Worm (Caenorhabditis elegans) whole organism, mixed stage, embryonic: ENCODE results near the gene Y68A4A.10.

Experiments
- M03D4.4 ChIP-seq: sonication (generic microtip); optimal IDR thresholded peaks from 2 replicates; lab custom pipeline; 2017; ENCODE audit warnings: mild to moderate bottlenecking, missing genetic modification characterization, missing compliant biosample characterization
- bed-3 ChIP-seq: fragments of 200-800 bp; sonication (Bioruptor generic); optimal IDR thresholded peaks from 3 replicates; lab custom pipeline; 2018; ENCODE audit warnings: mild to moderate bottlenecking, missing genetic modification characterization, moderate library complexity, missing compliant biosample characterization
- blmp-1 ChIP-seq: fragments of 150-350 bp; optimal IDR thresholded peaks from 2 replicates; lab custom pipeline; 2014; ENCODE audit warnings: missing biosample characterization, missing genetic modification characterization
- ceh-39 ChIP-seq: fragments of 150-350 bp; optimal IDR thresholded peaks from 2 replicates; lab custom pipeline; 2014; ENCODE audit warnings: missing biosample characterization, missing genetic modification characterization
- ceh-43 ChIP-seq: fragments of 200-800 bp; sonication (Bioruptor generic); optimal IDR thresholded peaks from 2 replicates; lab custom pipeline; 2018; ENCODE audit warnings: mild to moderate bottlenecking, missing genetic modification characterization, moderate library complexity, missing compliant biosample characterization
- ceh-83 ChIP-seq: fragments of 200-800 bp; sonication (Bioruptor generic); optimal IDR thresholded peaks from 2 replicates; lab custom pipeline; 2018; ENCODE audit warnings: mild to moderate bottlenecking, missing genetic modification characterization, missing compliant biosample characterization
- ces-1 ChIP-seq: fragments of 150-350 bp; optimal IDR thresholded peaks from 2 replicates; lab custom pipeline; 2014; ENCODE audit warnings: missing biosample characterization, missing genetic modification reagents, missing genetic modification characterization
- cnd-1 ChIP-seq: fragments of 200-800 bp; sonication (Bioruptor generic); optimal IDR thresholded peaks from 2 replicates; lab custom pipeline; 2018; ENCODE audit warnings: mild to moderate bottlenecking, missing genetic modification characterization, missing compliant biosample characterization
- drap-1 ChIP-seq: fragments of 200-800 bp; sonication (Bioruptor generic); optimal IDR thresholded peaks from 3 replicates; lab custom pipeline; 2018; ENCODE audit warnings: mild to moderate bottlenecking, missing genetic modification characterization, missing compliant biosample characterization
- flh-1 ChIP-seq: fragments of 200-800 bp; sonication (Bioruptor generic); optimal IDR thresholded peaks from 2 replicates; lab custom pipeline; 2018; ENCODE audit warnings: mild to moderate bottlenecking, missing genetic modification characterization, moderate library complexity, missing compliant biosample characterization
- ham-2 ChIP-seq: fragments of 200-800 bp; sonication (Bioruptor generic); optimal IDR thresholded peaks from 2 replicates; lab custom pipeline; 2018; ENCODE audit warnings: mild to moderate bottlenecking, missing genetic modification characterization, missing compliant biosample characterization
- lin-13 ChIP-seq: fragments of 150-350 bp; optimal IDR thresholded peaks from 2 replicates; lab custom pipeline; 2014; ENCODE audit warnings: missing biosample characterization, missing genetic modification characterization
- lin-32 ChIP-seq: fragments of 200-800 bp; sonication (Bioruptor generic); optimal IDR thresholded peaks from 2 replicates; lab custom pipeline; 2018; ENCODE audit warnings: mild to moderate bottlenecking, missing genetic modification characterization, missing compliant biosample characterization
- lsy-2 ChIP-seq: fragments of 150-350 bp; optimal IDR thresholded peaks from 2 replicates; lab custom pipeline; 2014; ENCODE audit warnings: missing biosample characterization, missing genetic modification characterization
- mab-5 ChIP-seq: fragments of 150-350 bp; optimal IDR thresholded peaks from 2 replicates; lab custom pipeline; 2014; ENCODE audit warnings: missing biosample characterization, missing genetic modification characterization
- mep-1 ChIP-seq: fragments of 150-350 bp; optimal IDR thresholded peaks from 2 replicates; lab custom pipeline; 2017; ENCODE audit warnings: missing biosample characterization, missing genetic modification reagents, missing genetic modification characterization, inconsistent platforms
- mls-2 ChIP-seq: sonication (generic microtip); optimal IDR thresholded peaks from 2 replicates; lab custom pipeline; 2016; ENCODE audit warnings: mild to moderate bottlenecking, missing genetic modification characterization, moderate library complexity, missing compliant biosample characterization
- nhr-12 ChIP-seq: fragments of 150-350 bp; optimal IDR thresholded peaks from 2 replicates; lab custom pipeline; 2014; ENCODE audit warnings: missing biosample characterization, missing genetic modification characterization
- nhr-2 ChIP-seq: fragments of 150-350 bp; optimal IDR thresholded peaks from 2 replicates; lab custom pipeline; 2014; ENCODE audit warnings: missing biosample characterization, missing genetic modification characterization
- nhr-237 ChIP-seq: fragments of 150-350 bp; optimal IDR thresholded peaks from 2 replicates; lab custom pipeline; 2014; ENCODE audit warnings: missing biosample characterization, missing genetic modification characterization
- nhr-76 ChIP-seq: sonication (generic microtip); optimal IDR thresholded peaks from 2 replicates; lab custom pipeline; 2017; ENCODE audit warnings: missing biosample characterization, missing genetic modification characterization
- sem-2 ChIP-seq: fragments of 200-800 bp; sonication (Bioruptor generic); optimal IDR thresholded peaks from 2 replicates; lab custom pipeline; 2018; ENCODE audit warnings: mild to moderate bottlenecking, missing genetic modification characterization, missing compliant biosample characterization
- sptf-1 ChIP-seq: sonication (generic microtip); optimal IDR thresholded peaks from 2 replicates; lab custom pipeline; 2017; ENCODE audit warnings: mild to moderate bottlenecking, missing genetic modification characterization, moderate library complexity, missing compliant biosample characterization
- tbx-8 ChIP-seq: fragments of 200-800 bp; sonication (Bioruptor generic); optimal IDR thresholded peaks from 2 replicates; lab custom pipeline; 2018; ENCODE audit warnings: mild to moderate bottlenecking, missing genetic modification characterization, moderate library complexity, missing compliant biosample characterization
- unc-120 ChIP-seq: sonication (generic microtip); optimal IDR thresholded peaks from 2 replicates; lab custom pipeline; 2017; ENCODE audit warnings: missing genetic modification characterization, missing compliant biosample characterization; ENCODE audit not compliant: poor library complexity, severe bottlenecking
- unc-39 ChIP-seq: fragments of 150-350 bp; optimal IDR thresholded peaks from 2 replicates; lab custom pipeline; 2014; ENCODE audit warnings: missing biosample characterization, missing genetic modification characterization
- unc-62 ChIP-seq: fragments of 150-350 bp; optimal IDR thresholded peaks from 2 replicates; lab custom pipeline; 2014; ENCODE audit warnings: missing biosample characterization, missing genetic modification reagents, missing genetic modification characterization
- zip-8 ChIP-seq: fragments of 150-350 bp; optimal IDR thresholded peaks from 2 replicates; lab custom pipeline; 2014; ENCODE audit warnings: missing biosample characterization, missing genetic modification characterization
- ztf-11 ChIP-seq: fragments of 150-350 bp; optimal IDR thresholded peaks from 2 replicates; lab custom pipeline; 2014; ENCODE audit warnings: missing biosample characterization, missing genetic modification characterization

Y68A4A.10 gene

DNA sequence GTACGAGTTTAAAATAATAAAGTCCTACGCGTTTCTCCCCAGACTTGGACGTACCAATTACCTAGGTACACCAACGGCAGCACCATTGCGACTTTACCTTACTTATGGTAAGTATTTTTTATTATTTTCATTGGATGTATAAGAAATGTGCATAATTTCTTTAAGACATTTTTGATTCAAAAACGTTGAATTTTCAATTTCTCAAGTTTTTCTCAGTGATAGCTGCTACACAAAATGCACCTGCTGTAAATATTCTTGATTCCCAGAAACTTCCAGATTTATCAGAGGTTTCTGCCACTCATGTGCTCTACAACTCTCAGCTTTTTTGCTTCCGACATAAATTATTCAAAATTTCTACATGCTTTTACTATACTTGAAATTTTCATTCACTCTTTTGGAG is 19.9 kb upstream of the Y68A4A.10 start, which contains the start of gene srh-159:
srh-159 (plus strand) TSS at position 301 of the 400 bp plus-strand sequence.
- TF ChIP-seq nhr-76 (tag; lab: Kevin White, UChicago) = no peak
- no peak for TF ChIP-seq zip-8 (tag; lab: Kevin White, UChicago)
- no peak for TF ChIP-seq unc-39 (tag; lab: Kevin White, UChicago)
- TF ChIP-seq M03D4.4 (tag; lab: Kevin White, UChicago) = no peak
- TF ChIP-seq nhr-2 (tag; lab: Kevin White, UChicago) = no peak
- TF ChIP-seq ces-1 = no peak
- no peak for TF ChIP-seq ceh-39 (tag; lab: Kevin White, UChicago)
- no peak for TF ChIP-seq ceh-43 (GFP tag; lab: Kevin White, UChicago)
- TF ChIP-seq mep-1 (tag; lab: Kevin White, UChicago) = no peak
- TF ChIP-seq tbx-8 = no peak
- no peak for TF ChIP-seq blmp-1 (tag; lab: Kevin White, UChicago)
- no peak for TF ChIP-seq nhr-237
- TF ChIP-seq unc-120 (tag; lab: Kevin White, UChicago) = no peak
- TF ChIP-seq ceh-83 (GFP tag; lab: Kevin White, UChicago) = no peak
- no peak for TF ChIP-seq lin-32
- no peak for TF ChIP-seq flh-1 (GFP tag; lab: Kevin White, UChicago)
- TF ChIP-seq ztf-11 = no peak
- TF ChIP-seq unc-62 (GFP tag; lab: Kevin White, UChicago) = no peak
- TF ChIP-seq ham-2 (GFP tag; lab: Kevin White, UChicago) = no peak
- TF ChIP-seq, all 35 proteins: peak for 0

DNA sequence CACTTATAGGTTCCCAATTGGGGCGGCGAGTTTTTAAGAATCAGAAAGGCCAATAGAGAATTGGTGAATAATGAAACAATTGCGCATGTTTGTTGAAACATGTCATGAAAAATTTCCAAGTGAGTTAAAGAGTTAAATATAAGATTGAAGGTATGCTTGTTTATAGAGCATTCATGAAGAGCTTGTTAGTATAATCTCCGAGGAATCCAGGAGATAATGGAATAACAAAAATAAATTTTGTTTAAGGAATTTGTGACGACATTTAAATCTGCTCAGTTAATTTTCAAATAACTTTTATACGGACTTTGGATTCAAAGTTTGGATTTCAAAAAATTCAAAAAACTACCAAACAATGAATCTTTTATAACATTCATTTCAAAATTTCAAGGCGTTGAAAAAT is 11.5 kb upstream of the Y68A4A.10 start, which contains the start of gene str-199:
str-199 (minus strand) TSS at position 101 of the 400 bp plus-strand sequence.
- TF ChIP-seq ceh-83 (GFP tag; lab: Kevin White, UChicago) = no peak
- TF ChIP-seq ham-2 (GFP tag; lab: Kevin White, UChicago) = no peak
- TF ChIP-seq nhr-2 (tag; lab: Kevin White, UChicago) = no peak
- TF ChIP-seq ces-1 = no peak
- TF ChIP-seq blmp-1 (tag; lab: Kevin White, UChicago) = no peak
- TF ChIP-seq M03D4.4 (tag; lab: Kevin White, UChicago) = no peak
- no peak for TF ChIP-seq unc-120 (tag; lab: Kevin White, UChicago)
- no peak for TF ChIP-seq cnd-1 (tag; lab: Kevin White, UChicago)
- TF ChIP-seq lin-32 = no peak
- no peak for TF ChIP-seq lsy-2 (tag; lab: Kevin White, UChicago)
- TF ChIP-seq ceh-39 (tag; lab: Kevin White, UChicago) = no peak
- TF ChIP-seq lin-13 (tag; lab: Kevin White, UChicago) = no peak
- TF ChIP-seq flh-1 (GFP tag; lab: Kevin White, UChicago) = no peak
- TF ChIP-seq ztf-11 = no peak

DNA sequence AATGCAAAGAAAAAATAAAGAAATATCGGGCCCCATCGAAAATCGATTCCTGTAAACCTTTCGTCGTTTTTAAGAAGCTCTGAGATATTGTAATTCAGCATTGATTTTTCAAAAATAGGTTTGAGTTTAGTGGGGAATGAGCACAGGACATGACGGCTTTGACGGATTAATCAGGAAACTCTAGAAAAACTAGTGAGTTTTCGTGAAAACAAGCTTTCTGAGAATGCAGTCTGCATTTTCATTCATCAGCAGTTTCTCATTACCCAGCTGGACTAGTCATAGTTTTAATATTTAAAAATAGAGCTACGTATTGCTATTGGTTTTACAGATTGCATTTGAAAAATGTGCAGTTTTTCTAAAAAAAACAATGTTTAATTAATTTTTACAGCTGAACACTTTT is 9.7 kb upstream of the Y68A4A.10 start, which contains the start of gene srz-47:
srz-47 (minus strand) TSS at position 101 of the 400 bp plus-strand sequence.
- TF ChIP-seq mls-2 (tag; lab: Kevin White, UChicago) (no peak), lin-32 (no peak)

DNA sequence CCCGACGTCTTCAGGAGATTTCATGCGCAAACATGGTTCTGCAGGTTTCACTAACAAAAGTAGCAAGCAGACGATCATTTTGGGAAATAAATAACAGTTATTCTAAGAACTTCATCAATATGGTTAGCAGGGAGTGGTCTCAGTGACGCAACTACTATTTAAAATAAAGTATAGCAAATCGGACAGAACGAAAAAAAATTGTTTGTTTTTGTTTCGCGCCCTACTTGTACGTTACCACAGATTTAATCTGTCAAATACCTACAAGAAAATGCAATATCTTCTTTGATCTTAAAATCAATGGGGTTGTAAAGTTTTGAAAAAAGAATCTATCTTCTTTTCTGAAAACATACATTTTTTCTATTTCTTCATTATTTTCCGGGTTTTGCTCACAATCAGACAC is 3.0 kb upstream of the Y68A4A.10 start, which contains the start of gene srz-96:
srz-96 (plus strand) TSS at position 301 of the 400 bp plus-strand sequence.
- TF ChIP-seq blmp-1 (tag; lab: Kevin White, UChicago) (no peak), unc-62 (GFP tag; lab: Kevin White, UChicago) (no peak), nhr-2 (tag; lab: Kevin White, UChicago) (no peak), unc-39 (tag; lab: Kevin White, UChicago) (no peak), ceh-43 (GFP tag; lab: Kevin White, UChicago) (no peak), mab-5 (no peak), ham-2 (GFP tag; lab: Kevin White, UChicago) (no peak), drap-1 (GFP tag; lab: Kevin White, UChicago) (no peak), mls-2 (tag; lab: Kevin White, UChicago) (no peak), mep-1 (tag; lab: Kevin White, UChicago) (no peak), unc-120 (tag; lab: Kevin White, UChicago) (no peak), bed-3 (GFP tag; lab: Kevin White, UChicago) (no peak)

DNA sequence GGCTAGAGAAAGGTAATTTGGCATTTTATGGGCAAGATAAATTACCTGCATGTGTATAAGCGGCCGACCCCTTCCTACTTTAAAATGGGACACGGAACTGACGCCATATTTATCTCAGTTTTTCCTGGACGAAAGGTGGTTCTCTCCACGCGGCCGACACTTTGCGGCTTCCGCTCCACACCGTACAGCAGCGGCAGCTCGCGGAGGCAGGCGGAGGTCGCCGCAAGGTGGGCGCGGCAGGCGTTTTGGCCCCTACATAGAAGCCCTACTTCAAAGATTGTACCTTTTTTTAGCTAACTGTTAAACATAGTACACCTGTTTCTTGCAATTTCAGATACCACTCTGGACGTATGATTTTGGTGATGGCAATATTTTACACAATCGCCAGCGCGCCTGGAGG is 4.5 kb downstream of the Y68A4A.10 start:
- TF ChIP-seq mab-5 = no peak
- no peak for TF ChIP-seq sem-2
- TF ChIP-seq bed-3 (GFP tag; lab: Kevin White, UChicago) = no peak
- TF ChIP-seq sptf-1 (tag; lab: Kevin White, UChicago) = no peak
- TF ChIP-seq nhr-12 (tag; lab: Kevin White, UChicago) = no peak
- TF ChIP-seq lin-13 (tag; lab: Kevin White, UChicago) = no peak
- TF ChIP-seq mls-2 (tag; lab: Kevin White, UChicago) = no peak
- TF ChIP-seq, all 35 proteins: peak for 0
